Worm (Caenorhabditis elegans): Measurements from ENCODE around the gene gop-3.
A peak's percentile ranks its signal among the peaks of the same experiment; 100 is the strongest.

The gop-3 gene

DNA sequence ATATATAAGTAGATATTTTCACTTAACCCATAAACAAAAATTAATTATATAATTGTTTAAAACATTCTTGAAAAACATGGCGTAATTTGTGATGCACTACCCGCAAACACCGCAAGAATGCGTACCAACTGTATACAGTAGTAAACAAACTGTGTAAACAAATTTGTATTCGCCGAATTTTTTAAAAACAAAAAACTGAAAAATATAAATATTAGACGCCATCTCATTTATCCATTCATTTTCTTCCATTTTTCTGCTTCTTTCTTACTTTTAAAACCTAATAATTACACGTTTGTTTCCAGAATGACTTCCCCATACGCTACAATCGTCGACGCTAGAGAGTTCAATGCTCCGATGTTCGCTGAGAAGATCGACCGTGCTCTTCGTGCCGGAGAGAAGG lies 35.2 kb upstream of the gop-3 start, which contains the start of gene nex-1:
nex-1 (plus strand) TSS at position 301 of the 400 bp plus-strand sequence.
- TF ChIP-seq ceh-9 (tag; optimal IDR thresholded peaks at IDR 0.05) (no peak), pqm-1 (tag; optimal IDR thresholded peaks at IDR 0.05) (no peak), ceh-45 (GFP tag; IDR thresholded peaks at IDR 0.05) (no peak), pha-4 (tag; optimal IDR thresholded peaks at IDR 0.05) (no peak), T23F11.4 (GFP tag; optimal IDR thresholded peaks at IDR 0.05) (no peak), rnt-1 (tag; optimal IDR thresholded peaks at IDR 0.05) (no peak), pros-1 (tag; optimal IDR thresholded peaks at IDR 0.05) (no peak), ceh-18 (tag; optimal IDR thresholded peaks at IDR 0.05) (no peak)

DNA sequence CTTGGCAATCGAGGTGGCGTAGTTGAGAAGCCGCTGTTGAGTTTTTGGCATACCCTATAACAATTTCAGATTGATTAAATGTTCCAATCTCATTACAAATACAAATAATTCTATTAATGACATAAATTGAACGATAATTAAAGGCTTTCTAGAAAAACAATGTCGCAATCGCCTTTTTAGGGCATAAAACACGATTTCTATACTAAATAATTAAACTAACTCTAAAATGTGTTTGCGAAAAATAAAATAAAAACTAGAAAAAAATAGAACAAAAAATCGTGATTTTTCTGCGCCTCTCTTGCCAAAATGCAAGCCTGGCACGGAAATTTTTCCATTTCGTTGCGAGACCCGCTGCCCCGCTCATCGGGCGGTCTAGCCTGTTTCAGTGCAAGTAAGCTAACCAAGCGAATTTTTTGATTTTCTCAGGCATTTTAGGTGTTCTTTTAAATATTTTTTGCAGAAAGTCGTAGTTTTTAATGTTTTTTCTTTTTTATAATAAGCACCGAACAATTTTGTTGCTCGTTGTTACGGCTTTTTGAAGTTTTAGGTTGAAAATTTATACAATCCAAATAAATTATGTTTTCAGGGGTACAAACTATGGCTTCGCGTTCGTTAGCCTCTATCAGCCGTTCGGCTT lies 32.5 kb upstream of the gop-3 start, which contains the start of the genes C34E10.12, C34E10.10 and atp-2:
C34E10.12 (minus strand) TSS at position 51 of the 637 bp plus-strand sequence.
C34E10.10 (minus strand) TSS at position 54 of the 637 bp plus-strand sequence.
atp-2 (plus strand) TSS at position 587 of the 637 bp plus-strand sequence.
- TF ChIP-seq ceh-31 (tag; optimal IDR thresholded peaks at IDR 0.05) (peak; percentile 78), tbx-7 (tag; optimal IDR thresholded peaks at IDR 0.05) (no peak), nhr-11 (tag; optimal IDR thresholded peaks at IDR 0.05) (no peak), Y22D7AL.16 (tag; optimal IDR thresholded peaks at IDR 0.05) (no peak), dve-1 (tag; optimal IDR thresholded peaks at IDR 0.05) (peak; percentile 74), ceh-34 (tag; optimal IDR thresholded peaks at IDR 0.05) (peak; percentile 56), pha-4 (tag; optimal IDR thresholded peaks at IDR 0.05) (no peak), sox-2 (GFP tag; IDR thresholded peaks at IDR 0.05) (no peak), unc-42 (tag; optimal IDR thresholded peaks at IDR 0.05) (peak; percentile 49), fax-1 (tag; optimal IDR thresholded peaks at IDR 0.05) (no peak), ttx-3 (tag; optimal IDR thresholded peaks at IDR 0.05) (peak; percentile 33), madf-2 (tag; optimal IDR thresholded peaks at IDR 0.05) (no peak), pag-3 (tag; optimal IDR thresholded peaks at IDR 0.05; ENCODE audit: borderline replicate concordance) (no peak), pat-9 (tag; optimal IDR thresholded peaks at IDR 0.05) (no peak), ceh-48 (tag; optimal IDR thresholded peaks at IDR 0.05) (no peak), unc-86 (tag; optimal IDR thresholded peaks at IDR 0.05) (peak; percentile 7), ceh-14 (tag; optimal IDR thresholded peaks at IDR 0.05) (peak; percentile 37), pros-1 (tag; optimal IDR thresholded peaks at IDR 0.05) (no peak), hlh-30 (tag; optimal IDR thresholded peaks at IDR 0.05; ENCODE audit: insufficient read depth) (no peak), ceh-6 (GFP tag; optimal IDR thresholded peaks at IDR 0.05) (no peak), odd-2 (tag; optimal IDR thresholded peaks at IDR 0.05) (no peak), F13H6.1 (tag; optimal IDR thresholded peaks at IDR 0.05) (peak; percentile 13), syd-9 (tag; optimal IDR thresholded peaks at IDR 0.05) (no peak), ceh-19 (GFP tag; optimal IDR thresholded peaks at IDR 0.05) (no peak), ceh-18 (tag; optimal IDR thresholded peaks at IDR 0.05) (peak; percentile 48), pqm-1 (tag; optimal IDR thresholded peaks at IDR 0.05) (no peak), che-1 (tag; optimal IDR thresholded peaks at IDR 0.05) (no peak), unc-55 (GFP tag; optimal IDR thresholded peaks at IDR 0.05) (no peak), ceh-24 (tag; optimal IDR thresholded peaks at IDR 0.05) (no peak), C38D4.7 (GFP tag; optimal IDR thresholded peaks at IDR 0.05) (no peak), K02D7.2 (tag; optimal IDR thresholded peaks at IDR 0.05) (no peak), elt-4 (tag; optimal IDR thresholded peaks at IDR 0.05) (no peak), sox-4 (tag; optimal IDR thresholded peaks at IDR 0.05) (no peak), ceh-22 (tag; optimal IDR thresholded peaks at IDR 0.05) (no peak), nfya-1 (tag; optimal IDR thresholded peaks at IDR 0.05) (peak; percentile 70), zip-5 (tag; optimal IDR thresholded peaks at IDR 0.05) (no peak), ama-1 (optimal IDR thresholded peaks at IDR 0.05) (no peak), fkh-10 (GFP tag; optimal IDR thresholded peaks at IDR 0.05) (no peak), C08G9.2 (tag; optimal IDR thresholded peaks at IDR 0.05) (no peak), gmeb-2 (tag; optimal IDR thresholded peaks at IDR 0.05) (no peak), ahr-1 (tag; optimal IDR thresholded peaks at IDR 0.05) (no peak), rnt-1 (tag; optimal IDR thresholded peaks at IDR 0.05) (peak; percentile 43), lim-6 (tag; optimal IDR thresholded peaks at IDR 0.05) (no peak), elt-2 (tag; optimal IDR thresholded peaks at IDR 0.05) (peak; percentile 51), eyg-1 (tag; optimal IDR thresholded peaks at IDR 0.05) (no peak), pax-1 (tag; optimal IDR thresholded peaks at IDR 0.05) (peak; percentile 22), lin-11 (tag; optimal IDR thresholded peaks at IDR 0.05) (no peak), ceh-9 (tag; optimal IDR thresholded peaks at IDR 0.05) (no peak)
